Fruit fly (Drosophila melanogaster): ENCODE measurements around the gene CG10738.

Gene CG10738

DNA sequence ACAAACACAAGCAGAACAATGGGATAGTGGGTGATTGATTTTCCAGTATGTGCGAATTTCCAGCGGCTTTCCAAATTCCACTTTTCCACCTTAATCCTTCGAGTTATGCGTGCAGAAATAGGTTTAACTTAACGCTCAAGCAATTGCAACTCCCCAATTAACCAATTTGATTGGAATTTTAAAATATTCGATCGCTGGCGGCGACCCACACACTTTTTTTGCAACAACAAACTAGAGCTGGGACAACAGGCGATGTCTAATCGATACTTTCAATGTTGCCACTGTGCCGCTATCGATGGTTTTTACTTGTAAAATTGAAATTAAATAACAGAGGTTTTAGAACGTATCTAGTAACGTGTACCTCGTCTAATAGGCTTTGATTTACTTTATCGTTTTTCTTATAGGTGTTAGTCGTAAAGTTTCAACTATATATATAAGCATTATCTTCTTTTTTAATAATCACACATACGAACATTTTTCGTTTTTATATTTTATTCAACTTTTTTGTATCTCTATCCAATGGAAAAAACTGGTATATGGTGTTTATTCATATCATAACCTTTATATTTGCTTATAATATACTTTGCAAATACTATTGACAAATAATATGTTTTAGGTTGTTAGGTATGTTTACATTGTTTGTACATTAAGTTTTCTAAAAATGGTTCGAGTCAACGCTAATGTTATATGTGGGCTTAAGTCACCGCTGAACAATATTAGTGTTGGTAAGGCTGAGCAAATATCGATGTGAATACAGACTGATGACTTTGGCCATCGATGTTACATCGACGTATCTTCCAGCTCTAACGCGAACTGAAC lies 35.7 kb downstream of the CG10738 start, which contains the start of the genes Abp1 and Tgi (continued):
- TF ChIP-seq salr (GFP tag; optimal IDR thresholded peaks at IDR 0.05) (no peak), CG6808 (GFP tag; optimal IDR thresholded peaks at IDR 0.05) (no peak), CG34406 (GFP tag; optimal IDR thresholded peaks at IDR 0.05) (no peak), Lpt (GFP tag; optimal IDR thresholded peaks at IDR 0.05) (no peak), ss (GFP tag; optimal IDR thresholded peaks at IDR 0.05) (no peak), CG6792 (GFP tag; optimal IDR thresholded peaks at IDR 0.05) (no peak), CG32006 (GFP tag; optimal IDR thresholded peaks at IDR 0.05) (no peak), eg (GFP tag; IDR thresholded peaks at IDR 0.05) (no peak), CG31627 (GFP tag; optimal IDR thresholded peaks at IDR 0.05) (peak; percentile 4)

DNA sequence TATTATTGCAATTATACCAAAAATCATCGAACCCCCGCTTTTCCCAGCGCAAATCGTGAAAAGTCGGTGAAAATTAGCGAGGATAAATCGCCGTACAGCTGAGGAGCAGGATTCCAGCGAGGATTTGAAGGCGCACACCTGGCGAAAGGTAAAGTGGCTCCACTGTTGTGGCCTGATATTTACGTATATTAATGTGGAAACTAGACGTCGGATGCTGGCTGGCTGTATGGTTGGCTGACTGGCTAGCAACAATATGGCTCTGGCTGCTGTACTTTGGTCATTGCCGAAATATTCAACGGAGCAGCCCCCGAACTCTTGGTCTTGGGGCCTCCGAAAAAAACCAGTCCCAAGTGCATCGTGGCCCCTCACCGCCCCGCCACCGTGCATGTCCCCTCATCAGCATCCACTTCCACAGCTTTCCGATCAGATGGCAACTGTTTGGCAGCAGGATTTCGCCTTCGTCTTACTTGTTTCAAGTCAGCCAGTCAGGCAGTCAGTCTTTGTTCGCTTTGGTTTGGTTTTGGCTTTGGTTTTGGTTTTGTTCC lies 36.4 kb downstream of the CG10738 start:
- peak; percentile 56; the same call in 1 of the 3 replicates for TF ChIP-seq CG8119 (GFP tag; IDR thresholded peaks at IDR 0.05)
- TF ChIP-seq Lpt (GFP tag; optimal IDR thresholded peaks at IDR 0.05) = peak; percentile 29
- peak; percentile 58 for TF ChIP-seq Eip78C (GFP tag)
- no peak for TF ChIP-seq CG7368 (GFP tag; optimal IDR thresholded peaks at IDR 0.05)
- TF ChIP-seq pdm3 (GFP tag; optimal IDR thresholded peaks at IDR 0.05) = no peak
- TF ChIP-seq CG16779 (tag; optimal IDR thresholded peaks at IDR 0.05) = peak; percentile 19
- TF ChIP-seq CG3919 (GFP tag; optimal IDR thresholded peaks at IDR 0.05) = peak; percentile 17
- TF ChIP-seq CG6276 (GFP tag; optimal IDR thresholded peaks at IDR 0.05) = peak; percentile 62
- TF ChIP-seq CG6808 (GFP tag; optimal IDR thresholded peaks at IDR 0.05) = peak; percentile 15
- TF ChIP-seq OdsH (GFP tag; optimal IDR thresholded peaks at IDR 0.05) = no peak
- peak; percentile 5 for TF ChIP-seq net (GFP tag; optimal IDR thresholded peaks at IDR 0.05)
- TF ChIP-seq Ets21C (GFP tag; optimal IDR thresholded peaks at IDR 0.05) = no peak
- no peak for TF ChIP-seq CG6792 (GFP tag; optimal IDR thresholded peaks at IDR 0.05)
- TF ChIP-seq eg (GFP tag; IDR thresholded peaks at IDR 0.05) = 0 out of 3 replicates have a peak, but pooled peaks have one; percentile 10
- peak; percentile 30; the same call in 1 of the 3 replicates for TF ChIP-seq CG6163 (GFP tag; IDR thresholded peaks at IDR 0.05)
- peak; percentile 74 for TF ChIP-seq CG6854 (GFP tag; optimal IDR thresholded peaks at IDR 0.05)
- peak; percentile 50 to 53 for TF ChIP-seq ss (GFP tag; optimal IDR thresholded peaks at IDR 0.05)

DNA sequence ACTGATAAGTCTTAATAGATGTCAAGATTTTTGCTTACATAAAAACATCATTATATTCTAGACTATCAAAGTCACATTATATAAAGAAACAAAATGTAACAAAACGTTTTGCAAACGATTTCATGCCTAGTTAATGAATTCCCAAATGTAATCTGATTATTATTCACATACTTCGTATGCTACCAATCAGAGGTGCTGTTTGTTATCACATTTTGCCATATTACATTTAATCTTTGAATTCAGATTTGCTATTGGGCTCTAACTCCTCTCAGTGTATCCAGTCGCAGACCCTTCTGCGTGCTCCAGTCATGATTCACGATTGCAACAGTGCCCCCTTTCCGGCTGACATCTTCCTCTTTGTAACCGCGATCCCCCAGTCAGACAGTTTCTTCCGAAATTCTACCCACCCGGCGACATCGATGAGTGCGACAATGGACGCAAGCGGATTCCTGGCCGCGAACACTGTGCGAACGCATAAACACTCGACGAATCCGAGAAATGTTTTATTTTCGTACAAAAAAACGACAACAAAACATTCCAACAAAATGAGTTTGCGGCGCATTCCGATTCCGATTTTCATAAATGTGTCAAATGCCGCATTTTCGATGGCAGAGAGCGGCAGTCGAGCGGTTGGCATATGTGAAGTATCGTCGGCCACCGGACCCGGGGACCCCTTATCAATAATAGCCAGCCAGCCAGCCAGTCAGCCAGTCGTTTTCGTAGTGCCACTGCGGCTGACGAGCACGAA lies 37.7 kb downstream of the CG10738 start:
- TF ChIP-seq Eip78C (GFP tag) = peak; percentile 85
- no peak for TF ChIP-seq fd59A (GFP tag; optimal IDR thresholded peaks at IDR 0.05)
- peak; percentile 5 for TF ChIP-seq CG6792 (GFP tag; optimal IDR thresholded peaks at IDR 0.05)
- TF ChIP-seq cyc (GFP tag; optimal IDR thresholded peaks at IDR 0.05) = peak; percentile 58
- no peak for TF ChIP-seq vri (GFP tag; optimal IDR thresholded peaks at IDR 0.05)
- peak; percentile 26 for TF ChIP-seq CG8319 (GFP tag; optimal IDR thresholded peaks at IDR 0.05)
- peak; percentile 60 for TF ChIP-seq Eip75B (GFP tag; optimal IDR thresholded peaks at IDR 0.05)
- no peak for TF ChIP-seq CG1621 (tag; optimal IDR thresholded peaks at IDR 0.05)
- TF ChIP-seq Hr39 (GFP tag; optimal IDR thresholded peaks at IDR 0.05) = peak; percentile 62
- peak; percentile 40 for TF ChIP-seq Met (GFP tag; optimal IDR thresholded peaks at IDR 0.05)
- TF ChIP-seq CG11294 (GFP tag; IDR thresholded peaks at IDR 0.05) = no peak
- no peak for TF ChIP-seq CG3032 (tag; optimal IDR thresholded peaks at IDR 0.05)
- peak; percentile 9 for TF ChIP-seq OdsH (GFP tag; optimal IDR thresholded peaks at IDR 0.05)
- no peak for TF ChIP-seq Eip93F (GFP tag; optimal IDR thresholded peaks at IDR 0.05)
- TF ChIP-seq Hr4 (GFP tag; optimal IDR thresholded peaks at IDR 0.05) = peak; percentile 46
- TF ChIP-seq Sox102F (GFP tag; optimal IDR thresholded peaks at IDR 0.05) = peak; percentile 60
- no peak for TF ChIP-seq Ets96B (tag; optimal IDR thresholded peaks at IDR 0.05)
- TF ChIP-seq Lpt (GFP tag; optimal IDR thresholded peaks at IDR 0.05) = no peak
- peak; percentile 63; the same call in 2 of the 3 replicates for TF ChIP-seq CG6163 (GFP tag; IDR thresholded peaks at IDR 0.05)
- TF ChIP-seq esn (GFP tag; optimal IDR thresholded peaks at IDR 0.05) = peak; percentile 88
- peak; percentile 58 for TF ChIP-seq topi (GFP tag; optimal IDR thresholded peaks at IDR 0.05)
- TF ChIP-seq Smox (GFP tag; optimal IDR thresholded peaks at IDR 0.05) = peak; percentile 57
- TF ChIP-seq net (GFP tag; optimal IDR thresholded peaks at IDR 0.05) = peak; percentile 50
- no peak for TF ChIP-seq CG16779 (tag; optimal IDR thresholded peaks at IDR 0.05)
- TF ChIP-seq fkh (GFP tag; optimal IDR thresholded peaks at IDR 0.05) = no peak
- TF ChIP-seq dac (GFP tag; optimal IDR thresholded peaks at IDR 0.05) = no peak
- no peak for TF ChIP-seq fd85E (GFP tag; optimal IDR thresholded peaks at IDR 0.05)
- no peak for TF ChIP-seq CG6854 (GFP tag; optimal IDR thresholded peaks at IDR 0.05)
- peak; percentile 40; the same call in 1 of the 2 replicates for TF ChIP-seq CG15336 (GFP tag; IDR thresholded peaks at IDR 0.05)
- peak; percentile 93 for TF ChIP-seq svp (GFP tag)
